Fruit fly (Drosophila melanogaster) whole organism, adult: ENCODE results near the gene VhaM9.7-d.

Source experiments
- CG1620 ChIP-seq: fragments of 200-800 bp; sonication (Bioruptor generic); optimal IDR thresholded peaks from 2 replicates; lab custom pipeline; 2016; ENCODE audit warnings: missing biosample characterization, missing genetic modification characterization
- CG5204 ChIP-seq: fragments of 200-800 bp; sonication (Bioruptor generic); optimal IDR thresholded peaks from 2 replicates; lab custom pipeline; 2016; ENCODE audit warnings: missing biosample characterization, missing genetic modification characterization
- kay ChIP-seq: fragments of 200-800 bp; sonication (Bioruptor generic); peaks from one replicate; lab custom pipeline; 2016; ENCODE audit warnings: missing biosample characterization, missing genetic modification characterization, borderline replicate concordance
- tj ChIP-seq: fragments of 200-800 bp; sonication (Bioruptor generic); optimal IDR thresholded peaks from 3 replicates; lab custom pipeline; 2017; ENCODE audit warnings: missing biosample characterization, mild to moderate bottlenecking, missing genetic modification characterization, moderate library complexity
- toe ChIP-seq: fragments of 200-800 bp; sonication (Bioruptor generic); optimal IDR thresholded peaks from 2 replicates; lab custom pipeline; 2016; ENCODE audit warnings: missing biosample characterization, missing genetic modification characterization

DNA sequence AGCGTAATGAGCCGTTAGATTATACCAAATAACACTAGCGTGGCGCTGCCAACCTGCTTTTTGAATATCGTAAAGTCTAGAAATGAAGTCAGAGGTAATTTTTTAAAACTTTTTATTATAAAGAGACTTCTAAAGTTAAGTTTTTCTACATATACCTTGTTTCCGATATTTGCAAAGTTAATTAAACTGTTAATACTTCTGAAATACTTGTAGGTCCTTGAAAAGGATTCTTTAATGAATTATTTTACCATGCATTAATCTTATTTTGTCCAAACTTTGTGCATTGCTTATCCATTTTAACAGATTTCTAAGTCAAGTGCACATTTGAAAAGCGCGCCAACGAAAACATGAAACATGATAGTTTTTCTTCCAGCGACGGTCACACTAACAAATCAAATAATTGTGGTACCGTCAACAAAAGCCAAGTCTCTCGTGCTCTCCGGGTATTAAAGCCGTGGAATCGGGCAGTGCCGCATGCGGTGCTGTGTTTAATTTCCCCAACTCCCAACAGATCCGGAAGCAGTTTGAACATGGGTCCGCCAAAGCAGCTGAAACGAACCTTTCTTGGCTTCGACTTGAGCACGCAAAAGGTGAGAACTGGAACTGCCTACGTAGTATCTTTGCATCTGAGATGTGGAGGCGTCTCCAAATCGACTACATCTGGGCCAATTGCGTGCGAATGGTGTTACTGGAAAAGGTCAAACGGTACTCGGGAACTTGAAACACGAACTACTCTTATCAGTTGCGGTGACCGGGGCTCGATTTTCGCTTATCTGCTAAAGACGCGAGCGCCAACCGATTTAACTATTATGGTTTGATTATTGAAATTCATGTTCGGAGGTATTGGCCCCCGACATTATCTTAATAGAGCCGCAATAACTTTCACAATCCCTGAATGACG is 21.3 kb downstream of the VhaM9.7-d start, which contains the start of the genes EMC2A and CG3534:
- TF ChIP-seq CG1620, result no peak
- TF ChIP-seq kay (GFP tag; lab: Kevin White, UChicago), result peak; percentile 62
- no peak for TF ChIP-seq tj (GFP tag; lab: Kevin White, UChicago)
- peak; percentile 24 for TF ChIP-seq toe (GFP tag; lab: Kevin White, UChicago)
- no peak for TF ChIP-seq CG5204 (GFP tag; lab: Kevin White, UChicago)
